Worm (Caenorhabditis elegans) whole organism, late embryonic: Measurements from ENCODE around the gene clhm-1.

Experiments
- ama-1 ChIP-seq: fragments of 150-350 bp; optimal IDR thresholded peaks from 2 replicates; lab custom pipeline; 2014
- ceh-14 ChIP-seq: sonication (generic microtip); optimal IDR thresholded peaks from 2 replicates; lab custom pipeline; 2016; ENCODE audit warnings: missing genotype, missing genetic modification characterization, missing compliant biosample characterization
- ceh-18 ChIP-seq: sonication (generic microtip); optimal IDR thresholded peaks from 2 replicates; lab custom pipeline; 2016; ENCODE audit warnings: missing genetic modification characterization, missing compliant biosample characterization
- ceh-24 ChIP-seq: sonication (generic microtip); optimal IDR thresholded peaks from 2 replicates; lab custom pipeline; 2016; ENCODE audit warnings: mild to moderate bottlenecking, missing genetic modification characterization, missing compliant biosample characterization
- ceh-30 ChIP-seq: fragments of 150-350 bp; optimal IDR thresholded peaks from 2 replicates; lab custom pipeline; 2014; ENCODE audit warnings: missing biosample characterization, missing genetic modification characterization
- ceh-31 ChIP-seq: sonication (generic microtip); optimal IDR thresholded peaks from 2 replicates; lab custom pipeline; 2016; ENCODE audit warnings: missing genetic modification characterization, missing compliant biosample characterization
- ceh-34 ChIP-seq: sonication (generic microtip); optimal IDR thresholded peaks from 2 replicates; lab custom pipeline; 2016; ENCODE audit warnings: mild to moderate bottlenecking, missing genetic modification characterization, missing compliant biosample characterization
- ceh-48 ChIP-seq: sonication (generic microtip); optimal IDR thresholded peaks from 2 replicates; lab custom pipeline; 2016; ENCODE audit warnings: missing genetic modification characterization, inconsistent platforms, missing compliant biosample characterization
- ceh-9 ChIP-seq: sonication (generic microtip); optimal IDR thresholded peaks from 2 replicates; lab custom pipeline; 2016; ENCODE audit warnings: mild to moderate bottlenecking, missing genetic modification characterization, inconsistent platforms, missing compliant biosample characterization
- che-1 ChIP-seq: sonication (generic microtip); optimal IDR thresholded peaks from 2 replicates; lab custom pipeline; 2016; ENCODE audit warnings: mild to moderate bottlenecking, missing genetic modification characterization, missing compliant biosample characterization
- dve-1 ChIP-seq: sonication (generic microtip); optimal IDR thresholded peaks from 2 replicates; lab custom pipeline; 2017; ENCODE audit warnings: antibody characterized with exemption, mild to moderate bottlenecking, missing genetic modification characterization, missing compliant biosample characterization
- ets-4 ChIP-seq: sonication (generic microtip); optimal IDR thresholded peaks from 2 replicates; lab custom pipeline; 2016; ENCODE audit warnings: missing genetic modification characterization, missing compliant biosample characterization
- eyg-1 ChIP-seq: sonication (generic microtip); optimal IDR thresholded peaks from 2 replicates; lab custom pipeline; 2016; ENCODE audit warnings: missing genotype, missing genetic modification characterization, missing compliant biosample characterization
- fkh-10 ChIP-seq: fragments of 150-350 bp; optimal IDR thresholded peaks from 2 replicates; lab custom pipeline; 2014; ENCODE audit warnings: missing biosample characterization, missing genetic modification reagents, missing genetic modification characterization
- fkh-6 ChIP-seq: sonication (generic microtip); optimal IDR thresholded peaks from 2 replicates; lab custom pipeline; 2016; ENCODE audit warnings: missing genetic modification characterization, missing compliant biosample characterization
- gmeb-2 ChIP-seq: sonication (generic microtip); optimal IDR thresholded peaks from 2 replicates; lab custom pipeline; 2016; ENCODE audit warnings: missing genetic modification characterization, inconsistent platforms, missing compliant biosample characterization
- hlh-15 ChIP-seq: sonication (generic microtip); optimal IDR thresholded peaks from 2 replicates; lab custom pipeline; 2016; ENCODE audit warnings: missing genetic modification characterization, missing compliant biosample characterization
- hlh-30 ChIP-seq: sonication (generic microtip); optimal IDR thresholded peaks from 2 replicates; lab custom pipeline; 2017; ENCODE audit warnings: antibody characterized with exemption, missing genetic modification characterization, missing compliant biosample characterization; ENCODE audit not compliant: insufficient read depth
- hlh-6 ChIP-seq: sonication (generic microtip); optimal IDR thresholded peaks from 2 replicates; lab custom pipeline; 2016; ENCODE audit warnings: missing genotype, missing genetic modification characterization, missing compliant biosample characterization
- hlh-8 ChIP-seq: sonication (generic microtip); optimal IDR thresholded peaks from 2 replicates; lab custom pipeline; 2016; ENCODE audit warnings: missing genotype, missing genetic modification characterization, missing compliant biosample characterization
- lim-6 ChIP-seq: sonication (generic microtip); optimal IDR thresholded peaks from 2 replicates; lab custom pipeline; 2016; ENCODE audit warnings: missing genetic modification characterization, missing compliant biosample characterization
- madf-2 ChIP-seq: sonication (generic microtip); optimal IDR thresholded peaks from 2 replicates; lab custom pipeline; 2017; ENCODE audit warnings: missing genetic modification characterization, missing compliant biosample characterization
- nfya-1 ChIP-seq: sonication (generic microtip); optimal IDR thresholded peaks from 2 replicates; lab custom pipeline; 2017; ENCODE audit warnings: missing genetic modification characterization, mild to moderate bottlenecking, missing compliant biosample characterization, antibody characterized with exemption, moderate library complexity
- npax-4 ChIP-seq: sonication (generic microtip); optimal IDR thresholded peaks from 2 replicates; lab custom pipeline; 2016; ENCODE audit warnings: missing genetic modification characterization, missing compliant biosample characterization
- odd-2 ChIP-seq: sonication (generic microtip); optimal IDR thresholded peaks from 2 replicates; lab custom pipeline; 2017; ENCODE audit warnings: antibody characterized with exemption, mild to moderate bottlenecking, missing genetic modification characterization, missing compliant biosample characterization
- pha-4 ChIP-seq: fragments of 150-350 bp; optimal IDR thresholded peaks from 2 replicates; lab custom pipeline; 2018; ENCODE audit warnings: missing biosample characterization, missing genetic modification reagents, missing genetic modification characterization
- rnt-1 ChIP-seq: sonication (generic microtip); optimal IDR thresholded peaks from 2 replicates; lab custom pipeline; 2016; ENCODE audit warnings: missing genetic modification characterization, missing compliant biosample characterization
- sdc-2 ChIP-seq: sonication (generic microtip); optimal IDR thresholded peaks from 2 replicates; lab custom pipeline; 2016; ENCODE audit warnings: missing genotype, missing genetic modification characterization, missing compliant biosample characterization
- sox-4 ChIP-seq: sonication (generic microtip); optimal IDR thresholded peaks from 2 replicates; lab custom pipeline; 2017; ENCODE audit warnings: mild to moderate bottlenecking, missing genetic modification characterization, inconsistent platforms, missing compliant biosample characterization
- tbx-2 ChIP-seq: sonication (generic microtip); optimal IDR thresholded peaks from 2 replicates; lab custom pipeline; 2016; ENCODE audit warnings: missing genetic modification characterization, missing compliant biosample characterization
- unc-3 ChIP-seq, 2 experiments: fragments of 200-800 bp in 1 of 2; sonication (Bioruptor generic) in 1 of 2; sonication (generic microtip) in 1 of 2; conservative IDR thresholded peaks in 1 of 2; optimal IDR thresholded peaks in 1 of 2; 2 replicates each; pipeline versions ENCODE4 v1.3.6 to Lab custom; 2016 to 2022; ENCODE audit warnings: missing compliant biosample characterization in 2 of 2, missing genetic modification characterization in 2 of 2, missing genetic modification reagents in 1 of 2
- unc-42 ChIP-seq: sonication (generic microtip); optimal IDR thresholded peaks from 2 replicates; lab custom pipeline; 2016; ENCODE audit warnings: missing genotype, missing genetic modification characterization, missing compliant biosample characterization
- unc-55 ChIP-seq: sonication (generic microtip); optimal IDR thresholded peaks from 2 replicates; lab custom pipeline; 2017; ENCODE audit warnings: missing biosample characterization, missing genetic modification reagents, missing genetic modification characterization
- ztf-16 ChIP-seq: sonication (generic microtip); optimal IDR thresholded peaks from 2 replicates; lab custom pipeline; 2017; ENCODE audit warnings: missing genetic modification characterization, missing compliant biosample characterization

Gene clhm-1

ce11 chrII:6842009-6842408 is 28.8 kb downstream of the clhm-1 start:
- no peak for TF ChIP-seq madf-2 (tag; lab: Kevin White, UChicago)
- TF ChIP-seq dve-1 (tag; lab: Kevin White, UChicago), result no peak
- TF ChIP-seq unc-3 (GFP tag; conservative IDR thresholded peaks at IDR 0.05; lab: Robert Waterston, UW), result no peak
- no peak for TF ChIP-seq unc-3 (tag; optimal IDR thresholded peaks at IDR 0.05; lab: Kevin White, UChicago)
- TF ChIP-seq hlh-6 (tag; lab: Kevin White, UChicago), result no peak

DNA sequence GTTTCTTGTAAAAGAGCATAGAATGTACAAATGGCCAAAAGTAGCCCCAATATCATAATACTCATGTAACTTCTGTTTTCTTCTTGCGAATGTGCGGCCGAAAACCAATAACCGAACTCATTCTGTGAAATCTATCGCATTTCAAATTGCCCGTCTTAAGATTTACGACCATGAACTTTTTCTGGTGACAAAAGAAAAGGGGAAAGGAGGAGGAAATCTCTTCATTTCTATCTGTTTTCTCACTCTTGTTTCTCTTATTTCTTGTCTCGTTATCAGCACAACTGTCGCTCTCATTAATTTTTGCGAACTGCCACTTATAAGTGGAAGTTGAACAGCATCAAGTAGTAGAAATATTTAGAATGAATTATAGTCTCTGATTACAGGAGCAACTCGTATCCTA is 29.7 kb downstream of the clhm-1 start:
- TF ChIP-seq unc-3 (GFP tag; conservative IDR thresholded peaks at IDR 0.05; lab: Robert Waterston, UW) (no peak), unc-3 (tag; optimal IDR thresholded peaks at IDR 0.05; lab: Kevin White, UChicago) (no peak), odd-2 (tag; lab: Kevin White, UChicago) (no peak), ztf-16 (tag; lab: Kevin White, UChicago) (no peak), ceh-34 (tag; lab: Kevin White, UChicago) (no peak), rnt-1 (peak; percentile 34), gmeb-2 (tag; lab: Kevin White, UChicago) (no peak), nfya-1 (tag; lab: Kevin White, UChicago) (peak; percentile 10), pha-4 (tag; lab: Kevin White, UChicago) (no peak), unc-55 (GFP tag; lab: Kevin White, UChicago) (peak; percentile 70), che-1 (tag; lab: Kevin White, UChicago) (no peak), ets-4 (tag; lab: Kevin White, UChicago) (no peak), ceh-31 (tag; lab: Kevin White, UChicago) (no peak), ceh-24 (tag; lab: Kevin White, UChicago) (no peak), npax-4 (tag; lab: Kevin White, UChicago) (no peak), ceh-18 (tag; lab: Kevin White, UChicago) (peak; percentile 52), ceh-48 (tag; lab: Kevin White, UChicago) (no peak)

- TF ChIP-seq ceh-9 (tag; lab: Kevin White, UChicago), result no peak
- no peak for TF ChIP-seq ceh-31 (tag; lab: Kevin White, UChicago)
- no peak for TF ChIP-seq fkh-10 (GFP tag; lab: Kevin White, UChicago)
- TF ChIP-seq sdc-2 (tag; lab: Kevin White, UChicago), result no peak
- no peak for TF ChIP-seq sox-4 (tag; lab: Kevin White, UChicago)
- TF ChIP-seq gmeb-2 (tag; lab: Kevin White, UChicago), result no peak
- TF ChIP-seq fkh-6, result no peak
- TF ChIP-seq odd-2 (tag; lab: Kevin White, UChicago), result no peak
- no peak for TF ChIP-seq hlh-8
- TF ChIP-seq madf-2 (tag; lab: Kevin White, UChicago), result no peak
- no peak for TF ChIP-seq ceh-14 (tag; lab: Kevin White, UChicago)
- TF ChIP-seq ceh-30, result no peak
- TF ChIP-seq ama-1, result no peak
- no peak for TF ChIP-seq ztf-16 (tag; lab: Kevin White, UChicago)
- no peak for TF ChIP-seq unc-42 (tag; lab: Kevin White, UChicago)
- TF ChIP-seq lim-6 (tag; lab: Kevin White, UChicago), result no peak
- TF ChIP-seq rnt-1, result no peak
- TF ChIP-seq dve-1 (tag; lab: Kevin White, UChicago), result no peak
These were observed 30.1 kb downstream of the clhm-1 start for ce11 chrII:6840663-6841062.

DNA sequence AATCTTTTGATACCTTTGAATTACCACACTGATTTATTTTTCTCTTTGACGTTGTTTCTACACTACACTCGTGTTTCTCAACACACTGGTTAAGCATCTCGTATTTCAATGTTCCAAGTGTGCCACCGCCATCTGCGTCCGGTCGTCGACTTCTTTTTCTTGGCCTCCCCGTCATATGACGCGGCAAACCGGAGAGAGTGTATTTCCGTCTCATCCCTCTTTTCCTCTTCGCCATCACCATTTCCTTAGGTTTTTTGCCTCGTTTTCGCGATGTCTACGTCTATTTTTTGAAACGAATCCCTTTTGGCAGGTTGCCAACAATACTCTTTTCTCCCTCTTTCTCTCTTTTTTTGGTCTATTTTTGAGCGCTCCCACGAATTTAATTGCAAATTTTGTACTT is 31.8 kb downstream of the clhm-1 start:
- TF ChIP-seq ceh-34 (tag; lab: Kevin White, UChicago) (peak; percentile 96), eyg-1 (peak; percentile 20), nfya-1 (tag; lab: Kevin White, UChicago) (peak; percentile 29), hlh-15 (tag; lab: Kevin White, UChicago) (no peak), fkh-6 (no peak), ceh-18 (tag; lab: Kevin White, UChicago) (peak; percentile 30), hlh-30 (tag; lab: Kevin White, UChicago) (peak; percentile 75), tbx-2 (tag; lab: Kevin White, UChicago) (peak; percentile 46)
